Worm (Caenorhabditis elegans) whole organism, midembryonic: ENCODE results near the gene pgp-10.

Experiments used
- cog-1 ChIP-seq: sonication (generic microtip); optimal IDR thresholded peaks from 2 replicates; lab custom pipeline; 2016; ENCODE audit warnings: missing genetic modification characterization, missing compliant biosample characterization
- flt-1 ChIP-seq: fragments of 200-800 bp; sonication (Bioruptor generic); IDR thresholded peaks from 2 replicates; pipeline ENCODE4 v1.3.6; 2022; ENCODE audit warnings: missing genetic modification characterization, missing compliant biosample characterization
- klf-2 ChIP-seq: fragments of 200-800 bp; sonication (Bioruptor generic); conservative IDR thresholded peaks from 2 replicates; pipeline ENCODE4 v1.3.6; 2022; ENCODE audit warnings: missing genetic modification reagents, missing genetic modification characterization, missing compliant biosample characterization
- ref-1 ChIP-seq: fragments of 200-800 bp; sonication (Bioruptor generic); conservative IDR thresholded peaks from 2 replicates; pipeline ENCODE4 v1.3.6; 2022; ENCODE audit warnings: missing genetic modification reagents, missing genetic modification characterization, missing compliant biosample characterization
- ztf-23 ChIP-seq: fragments of 200-800 bp; sonication (Bioruptor generic); IDR thresholded peaks from 2 replicates; pipeline ENCODE4 v1.3.6; 2022; ENCODE audit warnings: missing genetic modification reagents, missing genetic modification characterization, missing compliant biosample characterization
- ztf-29 ChIP-seq: fragments of 200-800 bp; sonication (Bioruptor generic); IDR thresholded peaks from 2 replicates; pipeline ENCODE4 v1.3.6; 2022; ENCODE audit warnings: missing genetic modification reagents, missing genetic modification characterization, missing compliant biosample characterization

ce11 chrX:7206419-7206818, 47.6 kb downstream of the pgp-10 start, which contains the start of gene ZK867.2:
- no peak for TF ChIP-seq klf-2 (GFP tag; lab: Robert Waterston, UW)
- TF ChIP-seq cog-1 (tag; lab: Kevin White, UChicago), result no peak
- TF ChIP-seq flt-1, result no peak
- TF ChIP-seq ztf-23 (GFP tag; lab: Robert Waterston, UW), result no peak
- no peak for TF ChIP-seq ztf-29 (GFP tag; lab: Robert Waterston, UW)
- TF ChIP-seq ref-1 (GFP tag; lab: Robert Waterston, UW), result no peak
